Fruit fly (Drosophila melanogaster): Measurements from ENCODE around the gene Phb1.

dm6 chr2L:19159552-19160406 lies 36.1 kb upstream of the Phb1 start:
- TF ChIP-seq CTCF (optimal IDR thresholded peaks at IDR 0.05) (no peak), CG8478 (optimal IDR thresholded peaks at IDR 0.05) (no peak)
